Worm (Caenorhabditis elegans) whole organism, young adult: ENCODE results near the gene K02D10.2.
A peak's percentile ranks its signal among the peaks of the same experiment; 100 is the strongest.

ENCODE experiments used
- B0019.2 ChIP-seq: fragments of 200-800 bp; sonication (Bioruptor generic); conservative IDR thresholded peaks from 2 replicates; pipeline ENCODE4 v1.3.6; 2022; ENCODE audit warnings: missing genetic modification reagents, missing genetic modification characterization, missing compliant biosample characterization
- B0035.1 ChIP-seq: sonication (generic microtip); optimal IDR thresholded peaks from 2 replicates; lab custom pipeline; 2016; ENCODE audit warnings: missing genetic modification characterization, mild to moderate bottlenecking, missing compliant biosample characterization, missing genotype, missing genetic modification reagents
- C06A6.2 ChIP-seq: fragments of 200-800 bp; sonication (Bioruptor generic); conservative IDR thresholded peaks from 2 replicates; pipeline ENCODE4 v1.3.6; 2022; ENCODE audit warnings: missing genetic modification characterization, missing compliant biosample characterization
- D2030.7 ChIP-seq: fragments of 200-800 bp; sonication (Bioruptor generic); IDR thresholded peaks from 2 replicates; pipeline ENCODE4 v1.3.6; 2022; ENCODE audit warnings: missing genetic modification reagents, missing genetic modification characterization, missing compliant biosample characterization
- F57A8.1 ChIP-seq: fragments of 200-800 bp; sonication (Bioruptor generic); optimal IDR thresholded peaks from 2 replicates; lab custom pipeline; 2018; ENCODE audit warnings: mild to moderate bottlenecking, missing genetic modification characterization, moderate library complexity, missing compliant biosample characterization
- Y53F4B.3 ChIP-seq: fragments of 200-800 bp; sonication (Bioruptor generic); IDR thresholded peaks from 2 replicates; pipeline ENCODE4 v1.3.6; 2022; ENCODE audit warnings: missing genetic modification reagents, missing genetic modification characterization, missing compliant biosample characterization
- ama-1 ChIP-seq, 3 experiments: fragments of 150-350 bp in 1 of 3; sonication (generic microtip) in 2 of 3; optimal IDR thresholded peaks; 2 replicates each; lab custom pipeline; 2014 to 2018; ENCODE audit warnings: missing biosample characterization in 2 of 3, missing genetic modification characterization in 2 of 3, missing genetic modification reagents in 2 of 3
- attf-3 ChIP-seq: fragments of 200-800 bp; sonication (Bioruptor generic); conservative IDR thresholded peaks from 2 replicates; pipeline ENCODE4 v1.3.6; 2022; ENCODE audit warnings: missing genetic modification reagents, missing genetic modification characterization, missing compliant biosample characterization
- cebp-2 ChIP-seq: fragments of 200-800 bp; sonication (Bioruptor generic); IDR thresholded peaks from 2 replicates; pipeline ENCODE4 v1.3.6; 2022; ENCODE audit warnings: missing genetic modification characterization, missing compliant biosample characterization
- ceh-27 ChIP-seq: fragments of 200-800 bp; sonication (Bioruptor generic); optimal IDR thresholded peaks from 2 replicates; lab custom pipeline; 2018; ENCODE audit warnings: mild to moderate bottlenecking, missing genetic modification characterization, moderate library complexity, missing compliant biosample characterization
- ceh-40 ChIP-seq: fragments of 200-800 bp; sonication (Bioruptor generic); IDR thresholded peaks from 2 replicates; pipeline ENCODE4 v1.3.6; 2022; ENCODE audit warnings: missing genetic modification characterization, missing compliant biosample characterization
- ceh-79 ChIP-seq: sonication (generic microtip); optimal IDR thresholded peaks from 2 replicates; lab custom pipeline; 2017; ENCODE audit warnings: mild to moderate bottlenecking, missing genetic modification characterization, missing compliant biosample characterization
- ceh-91 ChIP-seq: fragments of 200-800 bp; sonication (Bioruptor generic); IDR thresholded peaks from 2 replicates; pipeline ENCODE4 v1.3.6; 2022; ENCODE audit warnings: missing genetic modification reagents, missing genetic modification characterization, missing compliant biosample characterization
- dpff-1 ChIP-seq: sonication (generic microtip); optimal IDR thresholded peaks from 2 replicates; lab custom pipeline; 2017; ENCODE audit warnings: mild to moderate bottlenecking, missing genetic modification characterization, missing compliant biosample characterization
- fkh-3 ChIP-seq: sonication (generic microtip); optimal IDR thresholded peaks from 2 replicates; lab custom pipeline; 2016; ENCODE audit warnings: mild to moderate bottlenecking, missing genetic modification characterization, missing compliant biosample characterization
- hmg-20 ChIP-seq: fragments of 200-800 bp; sonication (Bioruptor generic); IDR thresholded peaks from 2 replicates; pipeline ENCODE4 v1.3.6; 2022; ENCODE audit warnings: missing genetic modification reagents, missing genetic modification characterization, missing compliant biosample characterization
- let-607 ChIP-seq, 2 experiments: fragments of 200-800 bp in 1 of 2; sonication (Bioruptor generic) in 1 of 2; sonication (generic microtip) in 1 of 2; optimal IDR thresholded peaks; 2 replicates each; lab custom pipeline; 2016 to 2018; ENCODE audit warnings: mild to moderate bottlenecking in 2 of 2, missing compliant biosample characterization in 2 of 2, missing genetic modification characterization in 2 of 2, moderate library complexity in 2 of 2, missing genotype in 1 of 2
- lsl-1 ChIP-seq: fragments of 200-800 bp; sonication (Bioruptor generic); optimal IDR thresholded peaks from 2 replicates; lab custom pipeline; 2018; ENCODE audit warnings: mild to moderate bottlenecking, missing genetic modification characterization, moderate library complexity, missing compliant biosample characterization
- madf-3 ChIP-seq: fragments of 200-800 bp; sonication (Bioruptor generic); IDR thresholded peaks from 2 replicates; pipeline ENCODE4 v1.3.6; 2022; ENCODE audit warnings: missing genetic modification reagents, missing genetic modification characterization, missing compliant biosample characterization
- madf-6 ChIP-seq: fragments of 200-800 bp; sonication (Bioruptor generic); IDR thresholded peaks from 2 replicates; pipeline ENCODE4 v1.3.6; 2022; ENCODE audit warnings: missing genetic modification reagents, missing genetic modification characterization, missing compliant biosample characterization
- mxl-1 ChIP-seq: sonication (generic microtip); optimal IDR thresholded peaks from 2 replicates; lab custom pipeline; 2016; ENCODE audit warnings: missing genetic modification characterization, missing compliant biosample characterization
- nfya-1 ChIP-seq: sonication (generic microtip); optimal IDR thresholded peaks from 2 replicates; lab custom pipeline; 2017; ENCODE audit warnings: antibody characterized with exemption, missing compliant biosample characterization, missing genetic modification characterization, borderline replicate concordance; ENCODE audit not compliant: insufficient read depth
- nfyb-1 ChIP-seq: fragments of 200-800 bp; sonication (Bioruptor generic); IDR thresholded peaks from 2 replicates; pipeline ENCODE4 v1.3.6; 2022; ENCODE audit warnings: missing genetic modification reagents, missing genetic modification characterization, missing compliant biosample characterization
- nhr-120 ChIP-seq: fragments of 200-800 bp; sonication (Bioruptor generic); IDR thresholded peaks from 2 replicates; pipeline ENCODE4 v1.3.6; 2022; ENCODE audit warnings: missing genetic modification characterization, missing compliant biosample characterization
- nhr-80 ChIP-seq: sonication (generic microtip); optimal IDR thresholded peaks from 2 replicates; lab custom pipeline; 2016; ENCODE audit warnings: missing genetic modification characterization, missing compliant biosample characterization
- pha-4 ChIP-seq: fragments of 150-350 bp; sonication (generic microtip); optimal IDR thresholded peaks from 2 replicates; lab custom pipeline; 2014; ENCODE audit warnings: missing biosample characterization, missing genetic modification reagents, missing genetic modification characterization
- snpc-1.1 ChIP-seq: sonication (generic microtip); optimal IDR thresholded peaks from 2 replicates; lab custom pipeline; 2017; ENCODE audit warnings: missing genetic modification characterization, mild to moderate bottlenecking, missing compliant biosample characterization, antibody characterized with exemption, moderate library complexity, missing genotype, missing genetic modification reagents; ENCODE audit not compliant: insufficient read depth
- somi-1 ChIP-seq: fragments of 200-800 bp; sonication (Bioruptor generic); optimal IDR thresholded peaks from 2 replicates; lab custom pipeline; 2018; ENCODE audit warnings: mild to moderate bottlenecking, missing genetic modification characterization, missing compliant biosample characterization
- tbx-9 ChIP-seq: sonication (generic microtip); optimal IDR thresholded peaks from 2 replicates; lab custom pipeline; 2016; ENCODE audit warnings: borderline replicate concordance, missing genetic modification characterization, inconsistent platforms, missing compliant biosample characterization
- xnd-1 ChIP-seq: sonication (generic microtip); optimal IDR thresholded peaks from 2 replicates; lab custom pipeline; 2016; ENCODE audit warnings: missing genotype, missing genetic modification reagents, missing genetic modification characterization, missing compliant biosample characterization
- ztf-18 ChIP-seq: sonication (generic microtip); optimal IDR thresholded peaks from 2 replicates; lab custom pipeline; 2016; ENCODE audit warnings: missing genotype, mild to moderate bottlenecking, missing genetic modification characterization, missing compliant biosample characterization
- ztf-26 ChIP-seq: sonication (generic microtip); optimal IDR thresholded peaks from 2 replicates; lab custom pipeline; 2017; ENCODE audit warnings: missing genetic modification characterization, missing compliant biosample characterization
- ztf-28 ChIP-seq: fragments of 200-800 bp; sonication (Bioruptor generic); IDR thresholded peaks from 2 replicates; pipeline ENCODE4 v1.3.6; 2022; ENCODE audit warnings: missing genetic modification reagents, missing genetic modification characterization, missing compliant biosample characterization
- ztf-6 ChIP-seq: fragments of 200-800 bp; sonication (Bioruptor generic); IDR thresholded peaks from 2 replicates; pipeline ENCODE4 v1.3.6; 2022; ENCODE audit warnings: missing genetic modification reagents, missing genetic modification characterization, missing compliant biosample characterization

The K02D10.2 gene

DNA sequence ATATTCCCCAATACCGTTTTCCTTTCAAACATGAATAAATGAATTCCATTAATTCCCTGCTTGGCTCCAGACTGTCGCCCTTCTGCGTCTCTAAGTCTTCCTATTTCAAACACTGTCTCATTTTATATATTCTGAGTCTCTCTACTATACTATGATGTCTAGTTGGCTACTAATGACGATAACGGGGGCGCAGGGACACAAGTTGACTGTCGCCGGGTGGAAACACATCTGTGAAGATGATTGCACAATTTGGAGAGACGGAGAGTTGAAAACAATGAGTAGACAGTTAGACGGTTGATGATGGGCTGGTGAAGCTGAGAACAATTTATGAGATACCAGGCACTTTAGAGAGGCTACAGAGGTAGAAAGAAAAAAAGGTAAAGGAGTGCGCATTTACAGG, 21.6 kb downstream of the K02D10.2 start, which contains the start of gene sma-2 (continued):
- TF ChIP-seq D2030.7 (no peak), Y53F4B.3 (GFP tag; lab: Robert Waterston, UW) (no peak), somi-1 (GFP tag; lab: Kevin White, UChicago) (no peak)

DNA sequence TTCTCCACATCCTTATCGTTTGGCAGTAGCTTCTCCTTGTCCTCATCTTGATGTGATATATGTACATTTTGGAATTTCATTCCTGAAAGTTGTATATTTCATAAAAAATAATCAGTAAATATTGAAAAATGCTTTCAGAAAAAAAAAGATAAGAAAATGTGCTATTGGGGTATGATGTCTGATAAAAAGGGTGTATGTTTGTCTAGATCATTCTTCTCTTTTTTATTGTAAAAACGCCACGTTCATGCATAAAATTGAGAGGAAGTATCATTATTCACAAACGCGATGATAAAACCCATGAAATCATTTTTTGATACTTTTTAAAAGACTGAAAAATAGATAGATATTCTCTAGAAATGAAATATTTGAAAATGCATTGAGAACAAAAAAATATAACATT, 22.4 kb downstream of the K02D10.2 start:
- TF ChIP-seq let-607 (tag; optimal IDR thresholded peaks at IDR 0.05; lab: Kevin White, UChicago): peak in 1 of 2 experiments; percentile 17
- TF ChIP-seq nhr-80 (tag; lab: Kevin White, UChicago): peak; percentile 70
- TF ChIP-seq ztf-18 (tag; lab: Kevin White, UChicago): no peak
- no peak for TF ChIP-seq cebp-2

DNA sequence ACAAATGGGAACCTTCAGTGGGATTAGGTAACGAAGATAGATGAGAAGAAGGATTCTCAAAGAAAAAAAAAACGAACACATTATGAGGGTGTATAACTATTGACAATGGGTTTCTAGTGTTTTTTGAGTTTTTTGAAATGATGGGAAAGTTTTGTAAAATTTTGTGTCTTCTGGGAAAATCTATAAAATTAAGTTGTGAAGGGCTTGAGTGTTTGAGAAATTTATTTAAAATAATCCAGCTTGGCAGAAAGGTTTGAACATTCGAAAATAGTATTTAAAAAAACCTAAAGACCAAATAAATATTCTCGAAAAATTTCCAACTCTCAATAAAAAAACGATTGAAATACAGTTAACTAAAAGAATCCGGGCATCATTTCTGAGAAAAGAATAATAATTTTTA, 25.8 kb downstream of the K02D10.2 start:
- no peak for TF ChIP-seq madf-6 (GFP tag; lab: Robert Waterston, UW)
- TF ChIP-seq fkh-3: no peak
- TF ChIP-seq ama-1 (optimal IDR thresholded peaks at IDR 0.05; lab: Kevin White, UChicago): no peak
- no peak for TF ChIP-seq ama-1 (GFP tag; optimal IDR thresholded peaks at IDR 0.05; lab: Kevin White, UChicago)
- TF ChIP-seq ceh-79 (tag; lab: Kevin White, UChicago): no peak
- TF ChIP-seq tbx-9: no peak
- TF ChIP-seq C06A6.2 (GFP tag; lab: Robert Waterston, UW): no peak
- TF ChIP-seq F57A8.1 (GFP tag; lab: Kevin White, UChicago): no peak
- no peak for TF ChIP-seq pha-4 (tag; lab: Kevin White, UChicago)
- no peak for TF ChIP-seq nhr-120 (GFP tag; lab: Robert Waterston, UW)
- no peak for TF ChIP-seq madf-3 (GFP tag; lab: Robert Waterston, UW)
- no peak for TF ChIP-seq lsl-1 (GFP tag; lab: Kevin White, UChicago)
- TF ChIP-seq nfyb-1 (GFP tag; lab: Robert Waterston, UW): no peak
- no peak for TF ChIP-seq B0035.1 (tag; lab: Kevin White, UChicago)
- TF ChIP-seq mxl-1 (tag; lab: Kevin White, UChicago): no peak
- TF ChIP-seq D2030.7: no peak
- no peak for TF ChIP-seq B0019.2 (GFP tag; lab: Robert Waterston, UW)
- TF ChIP-seq hmg-20 (GFP tag; lab: Robert Waterston, UW): no peak
- TF ChIP-seq nfya-1 (tag; lab: Kevin White, UChicago): no peak
- no peak for TF ChIP-seq dpff-1 (tag; lab: Kevin White, UChicago)
- TF ChIP-seq, all 124 proteins: peak for 0

DNA sequence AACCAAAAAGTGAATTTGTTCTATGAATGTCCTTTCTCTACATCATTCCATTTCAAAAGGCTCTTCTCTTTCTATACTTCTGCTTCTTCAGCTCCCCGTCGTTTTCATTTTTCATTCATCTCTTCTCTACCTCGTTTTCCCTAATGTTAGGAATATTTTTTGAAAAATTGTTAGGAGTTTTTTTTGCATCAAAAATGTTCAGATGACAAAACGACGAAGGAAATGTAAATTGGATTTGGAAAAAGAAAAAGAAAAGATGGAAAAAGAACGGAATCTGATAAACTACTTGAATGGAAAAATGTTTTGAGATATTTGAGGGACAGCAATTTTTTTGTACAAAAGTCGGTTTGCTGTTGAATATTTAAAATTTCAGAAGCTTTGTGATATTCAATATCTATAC, 26.3 kb downstream of the K02D10.2 start:
- no peak for TF ChIP-seq ceh-40
- TF ChIP-seq snpc-1.1: no peak
- TF ChIP-seq ztf-6 (GFP tag; lab: Robert Waterston, UW): no peak
- TF ChIP-seq ztf-26 (tag; lab: Kevin White, UChicago): no peak
- no peak for TF ChIP-seq somi-1 (GFP tag; lab: Kevin White, UChicago)
- TF ChIP-seq ceh-27 (GFP tag; lab: Kevin White, UChicago): no peak
- no peak for TF ChIP-seq ztf-28 (GFP tag; lab: Robert Waterston, UW)
- TF ChIP-seq B0035.1 (tag; lab: Kevin White, UChicago): no peak
- no peak for TF ChIP-seq attf-3
- TF ChIP-seq ceh-91 (GFP tag; lab: Robert Waterston, UW): no peak
- no peak for TF ChIP-seq xnd-1
